Fruit fly (Drosophila melanogaster) whole organism: Measurements from ENCODE around the gene CG32847.

Experiments
- CG8478 ChIP-seq: fragments of >200 bp; optimal IDR thresholded peaks from 2 replicates; lab custom pipeline; 2018; ENCODE audit warnings: inconsistent platforms
- Dll ChIP-seq: fragments of >200 bp; optimal IDR thresholded peaks from 2 replicates; lab custom pipeline; 2017

dm6 chr3L:15105566-15106207 lies 15.7 kb upstream of the CG32847 start, which contains the start of gene CG45071:
- TF ChIP-seq CG8478 (lab: Kevin White, UChicago) (no peak), Dll (lab: Kevin White, UChicago) (peak; percentile 48)
